Worm (Caenorhabditis elegans) whole organism, L2 larva: Measurements from ENCODE around the gene Y47D3B.4.

Source experiments
- R02D3.7 ChIP-seq: fragments of 150-350 bp; optimal IDR thresholded peaks from 2 replicates; lab custom pipeline; 2014; ENCODE audit warnings: missing biosample characterization, missing genetic modification characterization
- alr-1 ChIP-seq: fragments of 150-350 bp; optimal IDR thresholded peaks from 2 replicates; lab custom pipeline; 2014; ENCODE audit warnings: missing biosample characterization, missing genetic modification characterization
- aly-2 ChIP-seq: fragments of 150-350 bp; optimal IDR thresholded peaks from 2 replicates; lab custom pipeline; 2014; ENCODE audit warnings: missing biosample characterization, missing genetic modification characterization
- ceh-16 ChIP-seq: fragments of 150-350 bp; optimal IDR thresholded peaks from 2 replicates; lab custom pipeline; 2014; ENCODE audit warnings: missing biosample characterization, missing genetic modification characterization
- ceh-82 ChIP-seq: fragments of 150-350 bp; optimal IDR thresholded peaks from 2 replicates; lab custom pipeline; 2014; ENCODE audit warnings: missing biosample characterization, missing genetic modification characterization
- crh-2 ChIP-seq: sonication (generic microtip); optimal IDR thresholded peaks from 2 replicates; lab custom pipeline; 2017; ENCODE audit warnings: missing biosample characterization, missing genetic modification characterization
- dmd-4 ChIP-seq: sonication (generic microtip); optimal IDR thresholded peaks from 2 replicates; lab custom pipeline; 2017; ENCODE audit warnings: missing biosample characterization, missing genetic modification characterization
- egl-27 ChIP-seq: sonication (generic microtip); optimal IDR thresholded peaks from 3 replicates; lab custom pipeline; 2017; ENCODE audit warnings: missing biosample characterization, missing genetic modification reagents, missing genetic modification characterization
- elt-1 ChIP-seq: fragments of 150-350 bp; optimal IDR thresholded peaks from 2 replicates; lab custom pipeline; 2014; ENCODE audit warnings: missing biosample characterization, missing genetic modification characterization
- fos-1 ChIP-seq: fragments of 150-350 bp; optimal IDR thresholded peaks from 2 replicates; lab custom pipeline; 2014; ENCODE audit warnings: missing biosample characterization, missing genetic modification characterization
- gmeb-1 ChIP-seq: fragments of 150-350 bp; optimal IDR thresholded peaks from 2 replicates; lab custom pipeline; 2014; ENCODE audit warnings: missing biosample characterization, missing genetic modification characterization
- lin-11 ChIP-seq: fragments of 150-350 bp; sonication (generic microtip); optimal IDR thresholded peaks from 2 replicates; lab custom pipeline; 2014; ENCODE audit warnings: missing biosample characterization, missing genetic modification characterization, inconsistent platforms, mixed read lengths
- lin-39 ChIP-seq: fragments of 150-350 bp; optimal IDR thresholded peaks from 2 replicates; lab custom pipeline; 2014; ENCODE audit warnings: missing biosample characterization, missing genetic modification reagents, missing genetic modification characterization
- mab-5 ChIP-seq: fragments of 150-350 bp; optimal IDR thresholded peaks from 2 replicates; lab custom pipeline; 2014; ENCODE audit warnings: missing biosample characterization, missing genetic modification characterization
- mbf-1 ChIP-seq: sonication (generic microtip); optimal IDR thresholded peaks from 2 replicates; lab custom pipeline; 2017; ENCODE audit warnings: missing biosample characterization, missing genetic modification characterization
- mdl-1 ChIP-seq, 2 experiments: fragments of 150-350 bp in 1 of 2; sonication (generic microtip) in 1 of 2; optimal IDR thresholded peaks; 2 replicates each; lab custom pipeline; 2017; ENCODE audit warnings: missing biosample characterization in 2 of 2, missing genetic modification characterization in 2 of 2
- nhr-10 ChIP-seq: sonication (generic microtip); optimal IDR thresholded peaks from 2 replicates; lab custom pipeline; 2017; ENCODE audit warnings: missing biosample characterization, missing genetic modification characterization
- nhr-11 ChIP-seq: fragments of 150-350 bp; optimal IDR thresholded peaks from 2 replicates; lab custom pipeline; 2014; ENCODE audit warnings: missing biosample characterization, missing genetic modification characterization
- nhr-129 ChIP-seq: fragments of 150-350 bp; optimal IDR thresholded peaks from 2 replicates; lab custom pipeline; 2014; ENCODE audit warnings: missing biosample characterization, missing genetic modification characterization
- nhr-21 ChIP-seq: fragments of 150-350 bp; optimal IDR thresholded peaks from 2 replicates; lab custom pipeline; 2014; ENCODE audit warnings: missing biosample characterization, missing genetic modification characterization
- nhr-23 ChIP-seq: fragments of 150-350 bp; optimal IDR thresholded peaks from 2 replicates; lab custom pipeline; 2014; ENCODE audit warnings: missing biosample characterization, missing genetic modification reagents, missing genetic modification characterization
- nhr-237 ChIP-seq: fragments of 150-350 bp; optimal IDR thresholded peaks from 2 replicates; lab custom pipeline; 2014; ENCODE audit warnings: missing biosample characterization, missing genetic modification characterization
- nhr-25 ChIP-seq: fragments of 150-350 bp; sonication (generic microtip); optimal IDR thresholded peaks from 3 replicates; lab custom pipeline; 2014; ENCODE audit warnings: missing biosample characterization, missing genetic modification characterization
- nhr-6 ChIP-seq: fragments of 150-350 bp; optimal IDR thresholded peaks from 2 replicates; lab custom pipeline; 2014; ENCODE audit warnings: missing biosample characterization, missing genetic modification characterization
- nhr-77 ChIP-seq: fragments of 150-350 bp; optimal IDR thresholded peaks from 2 replicates; lab custom pipeline; 2014; ENCODE audit warnings: missing biosample characterization, missing genetic modification characterization
- peb-1 ChIP-seq: fragments of 150-350 bp; optimal IDR thresholded peaks from 2 replicates; lab custom pipeline; 2014; ENCODE audit warnings: missing biosample characterization, missing genetic modification characterization
- sem-4 ChIP-seq: fragments of 150-350 bp; optimal IDR thresholded peaks from 2 replicates; lab custom pipeline; 2014; ENCODE audit warnings: missing biosample characterization, missing genetic modification reagents, missing genetic modification characterization
- sma-3 ChIP-seq: sonication (generic microtip); optimal IDR thresholded peaks from 2 replicates; lab custom pipeline; 2016; ENCODE audit warnings: missing genetic modification reagents, missing genetic modification characterization, missing compliant biosample characterization
- sma-9 ChIP-seq, 2 experiments: fragments of 150-350 bp in 1 of 2; sonication (generic microtip) in 1 of 2; optimal IDR thresholded peaks; 2 replicates each; lab custom pipeline; 2014 to 2016; ENCODE audit warnings: missing genetic modification characterization in 2 of 2, mild to moderate bottlenecking in 1 of 2, missing biosample characterization in 1 of 2, missing compliant biosample characterization in 1 of 2, missing genetic modification reagents in 1 of 2, moderate library complexity in 1 of 2
- snpc-4 ChIP-seq: fragments of 150-350 bp; optimal IDR thresholded peaks from 2 replicates; lab custom pipeline; 2014; ENCODE audit warnings: missing biosample characterization, missing genetic modification characterization
- unc-39 ChIP-seq: fragments of 150-350 bp; optimal IDR thresholded peaks from 2 replicates; lab custom pipeline; 2014; ENCODE audit warnings: missing biosample characterization, missing genetic modification characterization
- unc-55 ChIP-seq: fragments of 150-350 bp; sonication (generic microtip); optimal IDR thresholded peaks from 3 replicates; lab custom pipeline; 2014; ENCODE audit warnings: missing biosample characterization, missing genetic modification reagents, missing genetic modification characterization
- unc-62 ChIP-seq: fragments of 150-350 bp; optimal IDR thresholded peaks from 2 replicates; lab custom pipeline; 2014; ENCODE audit warnings: missing biosample characterization, missing genetic modification reagents, missing genetic modification characterization
- zag-1 ChIP-seq: fragments of 150-350 bp; optimal IDR thresholded peaks from 2 replicates; lab custom pipeline; 2014; ENCODE audit warnings: missing biosample characterization, missing genetic modification characterization
- ztf-1 ChIP-seq: fragments of 200-800 bp; sonication (Bioruptor generic); conservative IDR thresholded peaks from 2 replicates; pipeline ENCODE4 v1.3.6; 2022; ENCODE audit warnings: missing genetic modification characterization, missing compliant biosample characterization
- ztf-11 ChIP-seq: sonication (generic microtip); optimal IDR thresholded peaks from 2 replicates; lab custom pipeline; 2017; ENCODE audit warnings: missing biosample characterization, missing genetic modification characterization

Gene Y47D3B.4

DNA sequence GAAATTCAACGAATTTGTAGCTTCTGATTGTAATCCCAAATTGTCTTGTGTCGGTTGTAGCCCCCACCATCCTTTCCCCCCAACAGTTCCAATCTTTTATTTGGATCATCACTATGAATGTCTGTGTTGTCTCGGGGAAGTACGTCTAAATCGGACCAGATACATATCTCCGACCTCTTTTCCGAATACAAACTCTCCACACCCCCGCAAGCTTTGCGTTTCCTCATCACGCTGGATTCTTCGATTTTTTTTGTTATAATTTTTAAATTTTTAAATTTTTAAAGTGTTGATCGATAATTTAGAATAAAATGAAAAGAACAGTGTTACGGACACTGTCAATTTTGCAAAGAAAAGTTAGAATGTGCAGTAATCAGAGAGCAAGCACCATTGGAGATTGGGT is 23.2 kb upstream of the Y47D3B.4 start, which contains the start of gene subs-4:
TSS of gene subs-4 (plus strand) at position 301 of the 400 bp plus-strand sequence.
- TF ChIP-seq fos-1 (no peak), lin-11 (tag; lab: Kevin White, UChicago) (no peak), unc-39 (no peak), elt-1 (tag; lab: Kevin White, UChicago) (no peak), nhr-11 (tag; lab: Kevin White, UChicago) (no peak), R02D3.7 (no peak), mab-5 (no peak), aly-2 (tag; lab: Kevin White, UChicago) (no peak), ceh-82 (tag; lab: Kevin White, UChicago) (no peak), nhr-237 (tag; lab: Kevin White, UChicago) (no peak), nhr-23 (tag; lab: Kevin White, UChicago) (no peak), ztf-11 (tag; lab: Kevin White, UChicago) (no peak), sem-4 (tag; lab: Kevin White, UChicago) (no peak), alr-1 (tag; lab: Kevin White, UChicago) (no peak), crh-2 (tag; lab: Kevin White, UChicago) (no peak), nhr-10 (tag; lab: Kevin White, UChicago) (no peak), ceh-16 (tag; lab: Kevin White, UChicago) (no peak), unc-55 (GFP tag; lab: Kevin White, UChicago) (no peak), sma-9 (GFP tag; optimal IDR thresholded peaks at IDR 0.05; lab: Kevin White, UChicago) (no peak), sma-9 (tag; optimal IDR thresholded peaks at IDR 0.05; lab: Kevin White, UChicago) (no peak)

DNA sequence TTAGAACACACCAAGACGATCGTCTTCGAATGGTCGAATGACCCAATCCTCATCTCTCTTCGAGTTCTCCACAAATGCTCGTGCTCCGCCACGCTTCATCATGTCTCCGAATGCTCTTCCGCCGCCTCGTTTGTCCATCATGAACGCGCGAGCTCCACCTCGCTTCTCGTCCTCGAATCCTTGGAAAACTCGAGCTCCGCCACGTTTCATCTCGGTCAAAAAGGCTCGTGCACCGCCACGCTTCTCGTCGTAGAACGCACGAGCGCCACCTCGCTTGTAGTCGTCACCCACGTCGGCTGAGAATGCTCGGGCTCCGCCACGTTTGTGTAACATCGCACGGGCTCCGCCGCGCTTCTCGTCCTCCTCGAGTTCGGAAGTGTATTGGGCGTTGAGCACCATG is 15.8 kb upstream of the Y47D3B.4 start:
- TF ChIP-seq unc-55 (GFP tag; lab: Kevin White, UChicago): no peak
- no peak for TF ChIP-seq egl-27
- TF ChIP-seq unc-62 (GFP tag; lab: Kevin White, UChicago): no peak
- no peak for TF ChIP-seq sem-4 (tag; lab: Kevin White, UChicago)
- no peak for TF ChIP-seq nhr-21
- no peak for TF ChIP-seq mdl-1 (tag; optimal IDR thresholded peaks at IDR 0.05; lab: Kevin White, UChicago)
- no peak for TF ChIP-seq unc-39
- no peak for TF ChIP-seq zag-1 (tag; lab: Kevin White, UChicago)
- no peak for TF ChIP-seq sma-9 (GFP tag; optimal IDR thresholded peaks at IDR 0.05; lab: Kevin White, UChicago)
- no peak for TF ChIP-seq sma-9 (tag; optimal IDR thresholded peaks at IDR 0.05; lab: Kevin White, UChicago)
- no peak for TF ChIP-seq nhr-25 (tag; lab: Kevin White, UChicago)
- no peak for TF ChIP-seq nhr-129 (tag; lab: Kevin White, UChicago)
- TF ChIP-seq fos-1: no peak
- TF ChIP-seq, all 48 proteins: peak for 0

ce11 chrIII:11390832-11391231 is 14.3 kb upstream of the Y47D3B.4 start:
- no peak for TF ChIP-seq nhr-6 (tag; lab: Kevin White, UChicago)
- no peak for TF ChIP-seq nhr-237 (tag; lab: Kevin White, UChicago)
- TF ChIP-seq ztf-1 (GFP tag; lab: Robert Waterston, UW): no peak
- no peak for TF ChIP-seq sma-3 (GFP tag; lab: Kevin White, UChicago)
- TF ChIP-seq lin-39 (tag; lab: Kevin White, UChicago): no peak
- no peak for TF ChIP-seq peb-1 (tag; lab: Kevin White, UChicago)
- TF ChIP-seq nhr-21: no peak
- no peak for TF ChIP-seq crh-2 (tag; lab: Kevin White, UChicago)
- no peak for TF ChIP-seq nhr-77 (tag; lab: Kevin White, UChicago)
- no peak for TF ChIP-seq mbf-1 (tag; lab: Kevin White, UChicago)
- no peak for TF ChIP-seq zag-1 (tag; lab: Kevin White, UChicago)
- TF ChIP-seq dmd-4: no peak
- TF ChIP-seq R02D3.7: no peak
- no peak for TF ChIP-seq aly-2 (tag; lab: Kevin White, UChicago)
- TF ChIP-seq gmeb-1: no peak
- TF ChIP-seq snpc-4 (tag; lab: Kevin White, UChicago): no peak
- no peak for TF ChIP-seq nhr-23 (tag; lab: Kevin White, UChicago)
- TF ChIP-seq nhr-10 (tag; lab: Kevin White, UChicago): no peak
- no peak for TF ChIP-seq nhr-11 (tag; lab: Kevin White, UChicago)
- TF ChIP-seq elt-1 (tag; lab: Kevin White, UChicago): no peak
